Fruit fly (Drosophila melanogaster) whole organism, prepupa: ENCODE data around the gene Wbp2.

Experiments used
- Blimp-1 ChIP-seq: fragments of 200-800 bp; sonication (Bioruptor generic); optimal IDR thresholded peaks from 3 replicates; lab custom pipeline; 2017; ENCODE audit warnings: missing biosample characterization, missing genetic modification characterization, mild to moderate bottlenecking, moderate library complexity, missing genetic modification reagents
- CG10631 ChIP-seq: fragments of 200-800 bp; sonication (Bioruptor generic); optimal IDR thresholded peaks from 2 replicates; lab custom pipeline; 2016; ENCODE audit warnings: missing biosample characterization, missing genetic modification characterization
- CG11762 ChIP-seq: fragments of 200-800 bp; sonication (Bioruptor generic); optimal IDR thresholded peaks from 3 replicates; lab custom pipeline; 2016; ENCODE audit warnings: missing biosample characterization, missing genetic modification characterization; ENCODE audit not compliant: insufficient read depth
- CG15336 ChIP-seq: fragments of 200-800 bp; sonication (Bioruptor generic); IDR thresholded peaks from 2 replicates; pipeline ENCODE4 v1.3.6; 2022; ENCODE audit warnings: missing biosample characterization, missing genetic modification characterization
- CG31627 ChIP-seq: fragments of 200-800 bp; sonication (Bioruptor generic); optimal IDR thresholded peaks from 3 replicates; lab custom pipeline; 2016; ENCODE audit warnings: missing biosample characterization, missing genetic modification characterization
- CG32006 ChIP-seq: fragments of 200-800 bp; sonication (Bioruptor generic); optimal IDR thresholded peaks from 3 replicates; lab custom pipeline; 2017; ENCODE audit warnings: missing biosample characterization, mild to moderate bottlenecking, missing genetic modification characterization
- CG34406 ChIP-seq: fragments of 200-800 bp; sonication (Bioruptor generic); optimal IDR thresholded peaks from 3 replicates; lab custom pipeline; 2016; ENCODE audit warnings: missing biosample characterization, missing genetic modification characterization
- CG4318 ChIP-seq: fragments of 200-800 bp; sonication (Bioruptor generic); optimal IDR thresholded peaks from 3 replicates; lab custom pipeline; 2017; ENCODE audit warnings: missing biosample characterization, mild to moderate bottlenecking, missing genetic modification characterization
- CG6163 ChIP-seq: fragments of 200-800 bp; sonication (Bioruptor generic); IDR thresholded peaks from 3 replicates; pipeline ENCODE4 v1.3.6; 2022; ENCODE audit warnings: missing biosample characterization, missing genetic modification characterization
- CG6792 ChIP-seq: fragments of 200-800 bp; sonication (Bioruptor generic); optimal IDR thresholded peaks from 3 replicates; lab custom pipeline; 2016; ENCODE audit warnings: missing biosample characterization, missing genetic modification characterization
- CG6808 ChIP-seq: fragments of 200-800 bp; sonication (Bioruptor generic); optimal IDR thresholded peaks from 3 replicates; lab custom pipeline; 2017; ENCODE audit warnings: missing biosample characterization, missing genetic modification characterization, mild to moderate bottlenecking, moderate library complexity, missing genetic modification reagents
- CG6854 ChIP-seq: fragments of 200-800 bp; sonication (Bioruptor generic); optimal IDR thresholded peaks from 2 replicates; lab custom pipeline; 2017; ENCODE audit warnings: missing biosample characterization, mild to moderate bottlenecking, missing genetic modification characterization
- CG7368 ChIP-seq: fragments of 200-800 bp; sonication (Bioruptor generic); optimal IDR thresholded peaks from 3 replicates; lab custom pipeline; 2016; ENCODE audit warnings: missing biosample characterization, missing genetic modification characterization
- CG8119 ChIP-seq: fragments of 200-800 bp; sonication (Bioruptor generic); IDR thresholded peaks from 3 replicates; pipeline ENCODE4 v1.3.6; 2022; ENCODE audit warnings: missing biosample characterization, missing genetic modification characterization
- CG8319 ChIP-seq: fragments of 200-800 bp; sonication (Bioruptor generic); optimal IDR thresholded peaks from 3 replicates; lab custom pipeline; 2016; ENCODE audit warnings: missing biosample characterization, missing genetic modification characterization
- CG8632 ChIP-seq: fragments of 200-800 bp; sonication (Bioruptor generic); optimal IDR thresholded peaks from 3 replicates; lab custom pipeline; 2016; ENCODE audit warnings: missing biosample characterization, missing genetic modification characterization
- CG9139 ChIP-seq: fragments of 200-800 bp; sonication (Bioruptor generic); optimal IDR thresholded peaks from 3 replicates; lab custom pipeline; 2017; ENCODE audit warnings: missing biosample characterization, mild to moderate bottlenecking, missing genetic modification characterization
- Eip78C ChIP-seq: fragments of 200-800 bp; sonication (Bioruptor generic); peaks from one replicate; lab custom pipeline; 2016; ENCODE audit warnings: missing biosample characterization, missing genetic modification characterization
- Ets21C ChIP-seq: fragments of 200-800 bp; sonication (Bioruptor generic); optimal IDR thresholded peaks from 3 replicates; lab custom pipeline; 2016; ENCODE audit warnings: missing biosample characterization, missing genetic modification characterization
- Ets96B ChIP-seq: fragments of 200-800 bp; optimal IDR thresholded peaks from 2 replicates; lab custom pipeline; 2019; ENCODE audit warnings: missing biosample characterization, mild to moderate bottlenecking, missing genetic modification characterization, moderate library complexity
- Gug ChIP-seq: fragments of 200-800 bp; sonication (Bioruptor generic); IDR thresholded peaks from 2 replicates; pipeline ENCODE4 v1.3.6; 2022; ENCODE audit warnings: missing biosample characterization, missing genetic modification characterization
- Hr38 ChIP-seq: sonication (Bioruptor generic); optimal IDR thresholded peaks from 2 replicates; lab custom pipeline; 2016; ENCODE audit warnings: missing biosample characterization, missing genetic modification characterization
- Hr39 ChIP-seq: fragments of 200-800 bp; sonication (Bioruptor generic); optimal IDR thresholded peaks from 2 replicates; lab custom pipeline; 2016; ENCODE audit warnings: missing biosample characterization, missing genetic modification characterization
- Lpt ChIP-seq: fragments of 200-800 bp; sonication (Bioruptor generic); optimal IDR thresholded peaks from 3 replicates; lab custom pipeline; 2016; ENCODE audit warnings: missing biosample characterization, missing genetic modification characterization
- Met ChIP-seq: fragments of 200-800 bp; sonication (Bioruptor generic); optimal IDR thresholded peaks from 3 replicates; lab custom pipeline; 2016; ENCODE audit warnings: missing biosample characterization, missing genetic modification characterization
- Smox ChIP-seq: fragments of 200-800 bp; sonication (Bioruptor generic); optimal IDR thresholded peaks from 3 replicates; lab custom pipeline; 2016; ENCODE audit warnings: missing biosample characterization, missing genetic modification characterization
- Sox102F ChIP-seq: fragments of 200-800 bp; sonication (Bioruptor generic); optimal IDR thresholded peaks from 2 replicates; lab custom pipeline; 2016; ENCODE audit warnings: missing biosample characterization, mild to moderate bottlenecking, missing genetic modification characterization
- Sox14 ChIP-seq: fragments of 200-800 bp; sonication (Bioruptor generic); optimal IDR thresholded peaks from 3 replicates; lab custom pipeline; 2016; ENCODE audit warnings: missing biosample characterization, missing genetic modification characterization
- Sox15 ChIP-seq: fragments of 200-800 bp; sonication (Bioruptor generic); optimal IDR thresholded peaks from 3 replicates; lab custom pipeline; 2016; ENCODE audit warnings: missing biosample characterization, missing genetic modification characterization
- achi ChIP-seq: fragments of 200-800 bp; sonication (Bioruptor generic); optimal IDR thresholded peaks from 3 replicates; lab custom pipeline; 2016; ENCODE audit warnings: missing biosample characterization, missing genetic modification characterization
- cyc ChIP-seq: fragments of 200-800 bp; sonication (Bioruptor generic); optimal IDR thresholded peaks from 3 replicates; lab custom pipeline; 2016; ENCODE audit warnings: missing biosample characterization, missing genetic modification characterization
- dsx ChIP-seq: fragments of 200-800 bp; optimal IDR thresholded peaks from 3 replicates; lab custom pipeline; 2019; ENCODE audit warnings: missing biosample characterization, mild to moderate bottlenecking, missing genetic modification characterization, moderate library complexity; ENCODE audit not compliant: poor library complexity, severe bottlenecking
- esn ChIP-seq: fragments of 200-800 bp; sonication (Bioruptor generic); optimal IDR thresholded peaks from 2 replicates; lab custom pipeline; 2016; ENCODE audit warnings: missing biosample characterization, mild to moderate bottlenecking, missing genetic modification characterization, moderate library complexity
- fd59A ChIP-seq: fragments of 200-800 bp; sonication (Bioruptor generic); optimal IDR thresholded peaks from 2 replicates; lab custom pipeline; 2017; ENCODE audit warnings: missing biosample characterization, mild to moderate bottlenecking, missing genetic modification characterization, missing genetic modification reagents
- fd85E ChIP-seq: fragments of 200-800 bp; sonication (Bioruptor generic); optimal IDR thresholded peaks from 3 replicates; lab custom pipeline; 2016; ENCODE audit warnings: missing biosample characterization, missing genetic modification characterization
- fkh ChIP-seq: fragments of 200-800 bp; sonication (Bioruptor generic); optimal IDR thresholded peaks from 3 replicates; lab custom pipeline; 2017; ENCODE audit warnings: missing biosample characterization, mild to moderate bottlenecking, missing genetic modification characterization, moderate library complexity
- lz ChIP-seq: fragments of 200-800 bp; sonication (Bioruptor generic); optimal IDR thresholded peaks from 3 replicates; lab custom pipeline; 2016; ENCODE audit warnings: missing biosample characterization, missing genetic modification characterization
- pdm3 ChIP-seq: fragments of 200-800 bp; sonication (Bioruptor generic); optimal IDR thresholded peaks from 3 replicates; lab custom pipeline; 2016; ENCODE audit warnings: missing biosample characterization, missing genetic modification characterization
- spab ChIP-seq: fragments of 200-800 bp; sonication (Bioruptor generic); optimal IDR thresholded peaks from 2 replicates; lab custom pipeline; 2017; ENCODE audit warnings: missing biosample characterization, mild to moderate bottlenecking, missing genetic modification characterization, missing genetic modification reagents
- vri ChIP-seq: fragments of 200-800 bp; sonication (Bioruptor generic); optimal IDR thresholded peaks from 3 replicates; lab custom pipeline; 2016; ENCODE audit warnings: missing biosample characterization, mild to moderate bottlenecking, missing genetic modification characterization

Wbp2 gene

DNA sequence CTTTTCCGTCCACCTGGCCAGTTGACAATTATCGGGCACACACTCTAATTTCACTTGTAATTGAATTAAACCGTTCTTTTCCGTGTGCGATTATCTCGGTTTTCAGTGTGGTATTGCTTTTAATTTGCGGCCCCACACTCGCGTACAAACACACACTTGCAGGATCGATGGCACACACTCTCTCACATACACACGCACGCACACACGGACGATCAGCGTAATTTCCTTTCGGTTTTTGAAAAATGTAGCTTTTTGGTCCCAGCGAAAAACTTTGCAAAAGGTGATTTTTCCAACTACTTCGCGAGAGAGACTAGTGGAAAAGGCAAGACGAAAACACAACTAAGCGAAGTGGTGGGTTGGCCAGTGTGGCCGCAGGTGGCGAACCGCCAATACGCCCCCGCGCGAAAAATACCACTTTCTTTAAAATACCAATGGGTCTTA, 45.2 kb upstream of the Wbp2 start, which contains the start of gene Atg1:
Atg1 (minus strand) TSS at position 387 of the 441 bp plus-strand sequence.
- TF ChIP-seq CG7368 (GFP tag; lab: Kevin White, UChicago) = no peak
- no peak for TF ChIP-seq CG32006 (GFP tag; lab: Kevin White, UChicago)
- TF ChIP-seq CG4318 (GFP tag; lab: Kevin White, UChicago) = no peak
- TF ChIP-seq CG6163 (GFP tag; lab: Robert Waterston, UW) = peak; percentile 49; the same call in 2 of the 3 replicates
- peak; percentile 9 for TF ChIP-seq Sox14 (GFP tag; lab: Kevin White, UChicago)
- no peak for TF ChIP-seq cyc (GFP tag; lab: Kevin White, UChicago)
- TF ChIP-seq fd85E (GFP tag; lab: Kevin White, UChicago) = no peak
- TF ChIP-seq fd59A = no peak
- TF ChIP-seq CG6854 (GFP tag; lab: Kevin White, UChicago) = peak; percentile 44
- TF ChIP-seq CG10631 = no peak
- TF ChIP-seq CG8119 = no peak
- TF ChIP-seq Sox102F = no peak
- peak; percentile 8 for TF ChIP-seq esn (GFP tag; lab: Kevin White, UChicago)
- TF ChIP-seq CG6792 (GFP tag; lab: Kevin White, UChicago) = no peak
- no peak for TF ChIP-seq Smox (GFP tag; lab: Kevin White, UChicago)
- TF ChIP-seq Blimp-1 (GFP tag; lab: Kevin White, UChicago) = no peak
- no peak for TF ChIP-seq Sox15 (GFP tag; lab: Kevin White, UChicago)
- TF ChIP-seq CG15336 (GFP tag; lab: Robert Waterston, UW) = no peak
- TF ChIP-seq Met = no peak
- TF ChIP-seq CG9139 (GFP tag; lab: Kevin White, UChicago) = no peak
- TF ChIP-seq lz (GFP tag; lab: Kevin White, UChicago) = no peak
- no peak for TF ChIP-seq Gug
- no peak for TF ChIP-seq CG8632 (GFP tag; lab: Kevin White, UChicago)
- TF ChIP-seq Hr38 = no peak
- peak; percentile 33 for TF ChIP-seq vri (GFP tag; lab: Kevin White, UChicago)
- TF ChIP-seq CG11762 (GFP tag; lab: Kevin White, UChicago) = no peak
- TF ChIP-seq CG34406 (GFP tag; lab: Kevin White, UChicago) = no peak
- TF ChIP-seq Hr39 (GFP tag; lab: Kevin White, UChicago) = no peak
- TF ChIP-seq pdm3 (GFP tag; lab: Kevin White, UChicago) = no peak
- no peak for TF ChIP-seq fkh
- TF ChIP-seq Ets21C = no peak
- TF ChIP-seq achi (GFP tag; lab: Kevin White, UChicago) = no peak
- no peak for TF ChIP-seq CG31627
- no peak for TF ChIP-seq Lpt (GFP tag; lab: Kevin White, UChicago)
- TF ChIP-seq CG8319 (GFP tag; lab: Kevin White, UChicago) = no peak
- TF ChIP-seq Ets96B (tag; lab: Kevin White, UChicago) = no peak
- TF ChIP-seq spab = no peak
- TF ChIP-seq CG6808 (GFP tag; lab: Kevin White, UChicago) = no peak
- peak; percentile 85 for TF ChIP-seq Eip78C (GFP tag; lab: Kevin White, UChicago)
- TF ChIP-seq, all 60 proteins: peak for 6

DNA sequence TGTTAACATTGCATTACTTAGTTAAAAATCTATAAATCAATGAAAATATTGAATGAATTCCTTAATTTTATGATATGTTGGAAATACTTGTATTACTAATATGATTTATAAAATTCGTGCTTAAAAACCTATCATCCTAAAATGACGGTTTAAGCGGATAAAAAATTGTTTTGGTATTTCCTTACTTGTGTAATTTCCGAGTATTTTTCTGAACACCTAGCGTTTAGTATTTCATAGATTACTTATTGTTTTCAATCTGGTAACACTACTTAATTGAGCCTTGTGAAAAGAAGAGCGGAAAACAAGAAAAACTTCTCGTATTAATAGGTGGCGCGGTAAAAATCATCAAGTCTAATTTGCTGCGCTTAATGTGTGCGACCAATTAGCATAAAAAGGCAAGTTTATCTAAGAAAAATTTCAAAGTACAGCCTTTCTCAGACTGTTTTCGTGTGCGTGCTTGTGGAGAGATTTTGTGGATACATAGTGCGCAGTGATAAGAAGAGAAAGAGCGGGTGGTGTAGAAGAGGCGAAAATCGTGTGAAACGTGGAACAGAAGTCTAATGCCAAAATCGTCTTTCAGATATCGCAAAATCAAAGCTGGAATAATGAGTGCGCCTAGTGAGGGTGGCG, 44.2 kb upstream of the Wbp2 start, which contains the start of gene Sap130:
Sap130 (plus strand) TSS at position 243 of the 630 bp plus-strand sequence.
- TF ChIP-seq CG6854 (GFP tag; lab: Kevin White, UChicago) (no peak), Eip78C (GFP tag; lab: Kevin White, UChicago) (peak; percentile 20), dsx (GFP tag; lab: Kevin White, UChicago) (peak; percentile 2)
